Worm (Caenorhabditis elegans): ENCODE measurements around the gene rhgf-2.

DNA sequence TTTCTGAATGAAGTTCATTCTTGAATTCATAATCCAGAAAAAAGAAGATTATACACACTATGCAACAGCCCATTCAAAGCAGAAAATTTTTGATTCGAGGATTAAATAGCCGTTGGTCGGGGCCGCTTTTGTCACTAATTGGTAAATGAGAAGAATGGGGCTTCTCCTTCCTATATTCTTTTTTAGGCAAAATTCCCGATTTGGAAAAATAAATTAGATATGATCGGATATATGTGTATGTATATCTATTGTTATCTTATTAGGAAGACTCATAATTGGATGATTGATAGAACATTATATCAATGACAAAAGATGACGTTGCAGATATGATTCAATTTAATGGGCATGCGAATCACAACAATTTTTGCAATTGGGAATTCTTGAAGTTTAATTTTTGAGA lies 49.6 kb downstream of the rhgf-2 start:
- TF ChIP-seq nhr-28 (tag; optimal IDR thresholded peaks at IDR 0.05) = no peak
- no peak for TF ChIP-seq ama-1 (optimal IDR thresholded peaks at IDR 0.05)
- TF ChIP-seq ceh-82 (tag; optimal IDR thresholded peaks at IDR 0.05) = no peak
- no peak for TF ChIP-seq nfya-1 (tag; optimal IDR thresholded peaks at IDR 0.05; ENCODE audit: insufficient read depth)
- TF ChIP-seq mdl-1 (tag; optimal IDR thresholded peaks at IDR 0.05) = no peak
- TF ChIP-seq ztf-11 (tag; optimal IDR thresholded peaks at IDR 0.05) = no peak
- TF ChIP-seq elt-1 (tag; optimal IDR thresholded peaks at IDR 0.05) = no peak
- no peak for TF ChIP-seq skn-1 (tag; optimal IDR thresholded peaks at IDR 0.05)
- TF ChIP-seq snpc-4 (tag; optimal IDR thresholded peaks at IDR 0.05) = no peak
- TF ChIP-seq fkh-2 (tag; optimal IDR thresholded peaks at IDR 0.05) = no peak
- no peak for TF ChIP-seq unc-62 (GFP tag; optimal IDR thresholded peaks at IDR 0.05)
